Worm (Caenorhabditis elegans) whole organism, L1 larva: Measurements from ENCODE around the gene reps-1.

ENCODE experiments used
- ceh-82 ChIP-seq, 3 experiments: fragments of 150-350 bp in 1 of 3; sonication (generic microtip) in 2 of 3; optimal IDR thresholded peaks; 2 replicates each; lab custom pipeline; 2014 to 2017; ENCODE audit warnings: missing biosample characterization in 3 of 3, missing genetic modification characterization in 3 of 3
- efl-1 ChIP-seq, 4 experiments: fragments of 150-350 bp; optimal IDR thresholded peaks in 3 of 4; peaks in 1 of 4; 1 replicate in 1 of 4; 2 replicates in 3 of 4; lab custom pipeline; 2014; ENCODE audit warnings: missing biosample characterization in 2 of 4, missing genetic modification characterization in 2 of 4, missing genetic modification reagents in 2 of 4
- elt-3 ChIP-seq, 6 experiments: fragments of 150-350 bp in 1 of 6; sonication (generic microtip); optimal IDR thresholded peaks; 2 replicates each; lab custom pipeline; 2017 to 2018; ENCODE audit warnings: missing biosample characterization in 6 of 6, missing genetic modification characterization in 6 of 6, inconsistent platforms in 1 of 6
- jun-1 ChIP-seq: fragments of 150-350 bp; optimal IDR thresholded peaks from 2 replicates; lab custom pipeline; 2014; ENCODE audit warnings: missing biosample characterization, missing genetic modification reagents, missing genetic modification characterization
- lin-15B ChIP-seq: fragments of 150-350 bp; sonication (generic microtip); optimal IDR thresholded peaks from 3 replicates; lab custom pipeline; 2014; ENCODE audit warnings: missing biosample characterization, missing genetic modification characterization
- lin-39 ChIP-seq: fragments of 150-350 bp; optimal IDR thresholded peaks from 2 replicates; lab custom pipeline; 2014; ENCODE audit warnings: missing biosample characterization, missing genetic modification reagents, missing genetic modification characterization
- mdl-1 ChIP-seq, 2 experiments: fragments of 150-350 bp; optimal IDR thresholded peaks; 2 replicates each; lab custom pipeline; 2014 to 2017; ENCODE audit warnings: missing biosample characterization in 2 of 2, missing genetic modification characterization in 2 of 2, inconsistent platforms in 1 of 2
- nhr-11 ChIP-seq: fragments of 150-350 bp; optimal IDR thresholded peaks from 2 replicates; lab custom pipeline; 2014; ENCODE audit warnings: missing biosample characterization, missing genetic modification characterization
- nhr-76 ChIP-seq: sonication (generic microtip); optimal IDR thresholded peaks from 2 replicates; lab custom pipeline; 2017; ENCODE audit warnings: missing biosample characterization, missing genetic modification characterization
- nhr-77 ChIP-seq: fragments of 150-350 bp; optimal IDR thresholded peaks from 2 replicates; lab custom pipeline; 2014; ENCODE audit warnings: missing biosample characterization, missing genetic modification characterization
- nhr-85 ChIP-seq: sonication (generic microtip); peaks from one replicate; lab custom pipeline; 2016; ENCODE audit warnings: missing genetic modification characterization, inconsistent platforms, missing compliant biosample characterization
- skn-1 ChIP-seq: fragments of 150-350 bp; optimal IDR thresholded peaks from 2 replicates; lab custom pipeline; 2014; ENCODE audit warnings: missing biosample characterization, missing genetic modification characterization

- TF ChIP-seq ceh-82 (tag; optimal IDR thresholded peaks at IDR 0.05; lab: Kevin White, UChicago): no peak
- TF ChIP-seq jun-1 (tag; lab: Kevin White, UChicago): no peak
- TF ChIP-seq mdl-1 (tag; optimal IDR thresholded peaks at IDR 0.05; lab: Kevin White, UChicago): no peak
- TF ChIP-seq nhr-76 (tag; lab: Kevin White, UChicago): no peak
- TF ChIP-seq nhr-11 (tag; lab: Kevin White, UChicago): no peak
- TF ChIP-seq nhr-85: no peak
- TF ChIP-seq nhr-77 (tag; lab: Kevin White, UChicago): no peak
- no peak for TF ChIP-seq elt-3 (tag; optimal IDR thresholded peaks at IDR 0.05; lab: Kevin White, UChicago)
- no peak for TF ChIP-seq lin-39 (tag; lab: Kevin White, UChicago)
- TF ChIP-seq efl-1 (optimal IDR thresholded peaks at IDR 0.05; lab: Kevin White, UChicago): no peak
- TF ChIP-seq efl-1 (GFP tag; optimal IDR thresholded peaks at IDR 0.05 in 1 of 2; lab: Kevin White, UChicago): peak in 1 of 2 experiments; percentile 78
- no peak for TF ChIP-seq lin-15B
- no peak for TF ChIP-seq skn-1 (tag; lab: Kevin White, UChicago)
These were observed 35.9 kb upstream of the reps-1 start, which contains the start of gene Y39B6A.25 for ce11 chrV:19026163-19026562.
